Fruit fly (Drosophila melanogaster) whole organism: ENCODE measurements around the gene GATAe.

ENCODE experiments used
- pan ChIP-seq: fragments of >200 bp; optimal IDR thresholded peaks from 2 replicates; lab custom pipeline; 2017
- psq ChIP-seq: fragments of >200 bp; optimal IDR thresholded peaks from 2 replicates; lab custom pipeline; 2017
- usp ChIP-seq: fragments of >200 bp; optimal IDR thresholded peaks from 2 replicates; lab custom pipeline; 2017; ENCODE audit warnings: missing biosample characterization, missing genetic modification characterization, mixed read lengths

DNA sequence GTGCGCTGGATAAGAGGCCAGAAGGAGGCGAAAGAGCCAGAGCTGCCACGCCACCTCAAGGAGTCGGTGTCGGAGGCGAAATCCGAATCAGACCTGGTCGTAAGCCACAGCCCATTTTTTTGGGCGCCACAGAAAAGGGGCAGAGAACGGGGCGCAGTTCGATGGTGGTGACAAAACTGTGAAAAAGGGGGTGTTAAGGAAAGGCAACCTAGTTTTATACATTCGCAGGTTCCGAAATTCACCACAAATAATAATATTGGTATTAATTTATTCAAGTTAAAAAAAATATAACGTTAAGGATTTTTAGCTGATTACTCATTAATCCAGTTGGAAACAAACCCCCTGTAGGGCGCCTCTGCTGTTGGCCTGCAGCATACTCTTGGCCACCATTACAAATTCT, 14.7 kb downstream of the GATAe start:
- no peak for TF ChIP-seq psq
- no peak for TF ChIP-seq usp
- no peak for TF ChIP-seq pan (lab: Kevin White, UChicago)
